Worm (Caenorhabditis elegans): Measurements from ENCODE around the gene M02B7.7.
A peak's percentile ranks its signal among the peaks of the same experiment; 100 is the strongest.

M02B7.7 gene

DNA sequence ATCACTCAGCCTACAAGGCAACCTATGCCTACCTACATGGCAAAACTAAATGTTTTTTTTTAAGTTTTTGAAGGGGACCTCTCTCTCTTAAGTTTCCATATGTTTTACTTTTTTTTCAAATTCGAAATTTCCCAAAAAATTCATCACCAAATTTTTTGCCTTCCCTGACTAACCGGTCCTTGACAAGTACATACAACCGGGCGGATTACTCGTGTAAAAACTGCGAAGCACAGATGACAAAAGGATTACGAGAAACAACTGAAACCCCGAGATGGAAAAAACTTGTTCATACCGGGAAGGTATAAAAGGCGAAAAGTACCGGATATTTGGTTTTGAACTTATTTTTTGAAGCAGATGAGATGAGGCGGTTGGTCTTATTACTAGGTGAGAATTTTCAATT is 12.6 kb downstream of the M02B7.7 start, which contains the start of gene K09B3.1:
Gene K09B3.1 (plus strand): TSS at position 301 of the 400 bp plus-strand sequence.
- TF ChIP-seq cog-1 (tag; optimal IDR thresholded peaks at IDR 0.05) (no peak), ztf-23 (GFP tag; IDR thresholded peaks at IDR 0.05) (no peak), tab-1 (GFP tag; IDR thresholded peaks at IDR 0.05) (no peak), T22C8.4 (GFP tag; IDR thresholded peaks at IDR 0.05) (no peak), flt-1 (GFP tag; IDR thresholded peaks at IDR 0.05) (no peak), med-1 (GFP tag; optimal IDR thresholded peaks at IDR 0.05; ENCODE audit: insufficient read depth) (no peak), ztf-29 (GFP tag; IDR thresholded peaks at IDR 0.05) (no peak), ref-1 (GFP tag; conservative IDR thresholded peaks at IDR 0.05) (no peak), klf-2 (GFP tag; conservative IDR thresholded peaks at IDR 0.05) (no peak)

DNA sequence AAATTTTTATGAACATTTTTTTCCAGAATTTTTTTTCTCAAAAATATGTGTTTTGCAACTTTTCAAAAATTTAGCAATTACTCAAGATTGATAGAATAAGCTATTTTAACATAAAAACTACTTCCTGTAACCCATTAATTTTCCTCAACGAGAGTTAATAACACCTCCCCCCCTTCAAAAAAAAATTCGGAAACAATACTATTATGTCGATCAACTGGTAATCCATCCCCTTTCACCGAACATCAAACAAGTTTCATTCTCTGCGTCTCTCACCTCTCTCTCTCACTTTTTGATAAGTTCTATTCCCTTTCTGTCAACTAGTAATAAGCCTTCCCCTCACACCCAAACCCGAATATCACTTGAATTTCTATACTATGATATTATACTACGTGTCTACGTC is 23.1 kb downstream of the M02B7.7 start, which contains the start of gene glct-6:
Gene glct-6 (plus strand): TSS at position 301 of the 400 bp plus-strand sequence.
- TF ChIP-seq cog-1 (tag; optimal IDR thresholded peaks at IDR 0.05) (no peak), med-1 (GFP tag; optimal IDR thresholded peaks at IDR 0.05; ENCODE audit: insufficient read depth) (no peak), ztf-23 (GFP tag; IDR thresholded peaks at IDR 0.05) (no peak), tab-1 (GFP tag; IDR thresholded peaks at IDR 0.05) (no peak), flt-1 (GFP tag; IDR thresholded peaks at IDR 0.05) (no peak), T22C8.4 (GFP tag; IDR thresholded peaks at IDR 0.05) (no peak), ref-1 (GFP tag; conservative IDR thresholded peaks at IDR 0.05) (no peak), klf-2 (GFP tag; conservative IDR thresholded peaks at IDR 0.05) (no peak)

DNA sequence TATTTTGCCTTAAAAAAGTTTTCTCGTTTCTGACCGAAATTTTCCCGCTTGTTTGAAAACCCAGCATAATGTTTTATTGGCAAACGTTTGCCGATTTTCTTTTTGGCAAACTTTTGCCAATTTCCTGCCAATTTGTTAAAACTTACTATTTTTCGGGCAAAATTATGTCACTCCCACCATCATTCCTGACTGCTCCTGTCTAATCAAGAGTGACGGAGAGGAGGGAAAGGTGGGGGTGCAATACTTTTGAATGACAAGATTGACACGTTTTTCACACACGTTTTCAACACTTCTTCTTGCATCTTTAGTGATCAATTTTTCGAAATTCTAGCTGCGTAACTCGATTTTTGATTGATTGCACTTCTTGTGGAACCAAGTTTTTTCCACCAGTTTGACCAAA is 25.5 kb downstream of the M02B7.7 start:
- TF ChIP-seq tab-1 (GFP tag; IDR thresholded peaks at IDR 0.05) (no peak), med-1 (GFP tag; optimal IDR thresholded peaks at IDR 0.05; ENCODE audit: insufficient read depth) (no peak), klf-2 (GFP tag; conservative IDR thresholded peaks at IDR 0.05) (no peak), T22C8.4 (GFP tag; IDR thresholded peaks at IDR 0.05) (no peak), ztf-23 (GFP tag; IDR thresholded peaks at IDR 0.05) (no peak), cog-1 (tag; optimal IDR thresholded peaks at IDR 0.05) (no peak), flt-1 (GFP tag; IDR thresholded peaks at IDR 0.05) (no peak), ref-1 (GFP tag; conservative IDR thresholded peaks at IDR 0.05) (no peak), ztf-29 (GFP tag; IDR thresholded peaks at IDR 0.05) (no peak)

DNA sequence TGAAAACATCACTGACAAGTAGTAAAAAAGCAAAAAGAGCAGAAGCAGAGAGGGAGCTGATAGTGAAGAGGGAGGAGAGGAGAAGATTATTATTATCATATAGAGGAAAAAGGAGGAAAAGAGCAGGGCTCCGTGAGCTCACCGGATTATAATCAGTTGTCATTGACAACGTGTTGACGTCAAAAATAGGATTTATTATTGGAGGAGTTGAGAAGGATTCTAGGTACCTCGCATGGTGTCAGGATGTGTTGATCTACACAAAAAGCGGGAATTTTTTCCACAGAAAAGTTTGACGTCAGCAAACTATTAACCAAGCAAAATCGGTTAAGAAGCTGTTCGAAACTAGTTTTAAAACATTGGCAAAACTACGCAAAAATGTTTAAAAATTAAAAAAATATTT is 32.8 kb downstream of the M02B7.7 start:
- TF ChIP-seq ref-1 (GFP tag; conservative IDR thresholded peaks at IDR 0.05) (no peak), klf-2 (GFP tag; conservative IDR thresholded peaks at IDR 0.05) (no peak), ztf-29 (GFP tag; IDR thresholded peaks at IDR 0.05) (no peak), T22C8.4 (GFP tag; IDR thresholded peaks at IDR 0.05) (no peak), tab-1 (GFP tag; IDR thresholded peaks at IDR 0.05) (no peak), cog-1 (tag; optimal IDR thresholded peaks at IDR 0.05) (no peak), med-1 (GFP tag; optimal IDR thresholded peaks at IDR 0.05; ENCODE audit: insufficient read depth) (no peak), flt-1 (GFP tag; IDR thresholded peaks at IDR 0.05) (no peak), ztf-23 (GFP tag; IDR thresholded peaks at IDR 0.05) (no peak)

DNA sequence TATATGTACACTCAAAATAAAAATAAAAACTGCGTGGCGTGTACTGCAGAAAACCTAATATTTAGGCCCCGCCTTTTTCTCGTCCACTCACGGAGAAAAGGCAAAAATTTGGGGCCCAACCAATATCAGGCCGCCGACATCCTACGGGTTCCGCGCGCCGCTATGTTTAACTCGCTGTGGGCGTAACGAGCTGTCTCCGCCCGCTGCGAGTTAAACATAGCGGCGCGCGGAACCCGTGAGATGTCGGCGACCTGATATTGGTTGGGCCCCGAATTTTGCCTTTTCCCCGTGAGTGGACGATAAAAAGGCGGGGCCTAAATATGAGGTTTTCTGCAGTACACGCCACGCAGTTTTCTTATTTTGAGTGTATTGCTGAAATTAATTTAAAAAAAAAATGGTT is 35.8 kb downstream of the M02B7.7 start:
- 0 out of 2 replicates have a peak, but pooled peaks have one; percentile 8 for TF ChIP-seq flt-1 (GFP tag; IDR thresholded peaks at IDR 0.05)

DNA sequence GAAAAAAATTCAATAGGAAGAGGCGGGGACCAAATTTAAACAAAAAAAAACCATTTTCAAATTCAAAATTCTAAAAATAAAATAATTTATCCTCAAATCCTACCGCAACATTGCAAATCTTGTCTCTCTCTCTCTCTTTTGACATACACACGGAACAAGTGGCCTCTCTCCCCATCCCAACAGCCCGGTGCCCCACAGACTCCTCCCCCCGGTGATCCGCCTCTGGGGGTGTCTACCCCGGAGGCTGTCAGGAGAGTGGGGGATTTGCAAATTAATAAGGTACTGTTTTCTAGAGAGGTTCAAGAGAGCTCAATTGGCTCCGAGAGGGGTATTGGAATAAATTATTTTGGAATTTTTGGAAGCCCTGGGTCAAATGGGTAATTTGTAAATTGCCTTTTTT is 39.2 kb downstream of the M02B7.7 start:
- TF ChIP-seq ztf-29 (GFP tag; IDR thresholded peaks at IDR 0.05), result no peak
- no peak for TF ChIP-seq cog-1 (tag; optimal IDR thresholded peaks at IDR 0.05)
- no peak for TF ChIP-seq med-1 (GFP tag; optimal IDR thresholded peaks at IDR 0.05; ENCODE audit: insufficient read depth)
- no peak for TF ChIP-seq T22C8.4 (GFP tag; IDR thresholded peaks at IDR 0.05)
- no peak for TF ChIP-seq ztf-23 (GFP tag; IDR thresholded peaks at IDR 0.05)
- TF ChIP-seq ref-1 (GFP tag; conservative IDR thresholded peaks at IDR 0.05), result no peak
- TF ChIP-seq tab-1 (GFP tag; IDR thresholded peaks at IDR 0.05), result no peak
- TF ChIP-seq klf-2 (GFP tag; conservative IDR thresholded peaks at IDR 0.05), result no peak
- no peak for TF ChIP-seq flt-1 (GFP tag; IDR thresholded peaks at IDR 0.05)

DNA sequence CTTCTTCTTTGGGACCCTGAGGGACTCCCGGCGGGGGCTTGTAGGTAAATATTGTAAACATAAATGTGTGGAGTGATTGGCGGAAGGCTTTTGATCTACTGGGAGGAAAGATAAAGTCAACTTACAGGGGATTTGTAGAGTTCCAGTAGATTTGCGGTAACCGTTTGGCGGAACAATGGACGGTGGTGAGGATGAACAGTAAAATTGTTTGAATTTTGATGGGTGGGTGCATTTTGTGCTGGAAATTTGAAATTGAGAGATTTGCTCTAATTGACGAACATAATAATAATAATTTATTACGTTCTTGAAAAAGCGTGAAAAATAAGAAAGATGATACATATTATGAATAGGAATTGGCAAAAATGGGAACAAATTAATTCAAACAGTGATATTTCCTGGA is 40.4 kb downstream of the M02B7.7 start, which contains the start of gene vab-2:
Gene vab-2 (minus strand): TSS at position 238 of the 400 bp plus-strand sequence.
- TF ChIP-seq T22C8.4 (GFP tag; IDR thresholded peaks at IDR 0.05) (no peak), ref-1 (GFP tag; conservative IDR thresholded peaks at IDR 0.05) (no peak), tab-1 (GFP tag; IDR thresholded peaks at IDR 0.05) (no peak), flt-1 (GFP tag; IDR thresholded peaks at IDR 0.05) (no peak), cog-1 (tag; optimal IDR thresholded peaks at IDR 0.05) (no peak), ztf-29 (GFP tag; IDR thresholded peaks at IDR 0.05) (no peak), med-1 (GFP tag; optimal IDR thresholded peaks at IDR 0.05; ENCODE audit: insufficient read depth) (no peak), ztf-23 (GFP tag; IDR thresholded peaks at IDR 0.05) (no peak), klf-2 (GFP tag; conservative IDR thresholded peaks at IDR 0.05) (no peak)

DNA sequence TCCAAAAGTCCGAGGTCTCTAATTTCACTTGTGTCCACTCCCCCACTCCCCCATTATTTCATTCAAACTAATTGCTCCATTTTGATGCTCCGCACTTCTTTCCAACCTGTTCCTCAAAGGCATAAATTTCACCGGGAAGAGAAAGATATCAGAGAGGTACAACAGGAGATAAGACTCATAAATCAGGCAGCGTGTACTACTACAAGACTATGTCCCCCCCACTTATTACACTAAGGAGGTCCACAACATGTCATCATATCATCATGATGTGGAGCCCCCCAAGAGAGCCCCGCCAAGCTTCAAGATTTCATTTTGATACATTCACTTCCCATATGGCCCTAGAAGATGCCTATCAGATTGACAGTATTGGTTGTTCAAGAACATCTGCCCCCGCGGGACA is 41.5 kb downstream of the M02B7.7 start:
- no peak for TF ChIP-seq ztf-29 (GFP tag; IDR thresholded peaks at IDR 0.05)
- no peak for TF ChIP-seq flt-1 (GFP tag; IDR thresholded peaks at IDR 0.05)
- TF ChIP-seq cog-1 (tag; optimal IDR thresholded peaks at IDR 0.05), result no peak
- TF ChIP-seq T22C8.4 (GFP tag; IDR thresholded peaks at IDR 0.05), result no peak
- no peak for TF ChIP-seq ref-1 (GFP tag; conservative IDR thresholded peaks at IDR 0.05)
- TF ChIP-seq klf-2 (GFP tag; conservative IDR thresholded peaks at IDR 0.05), result no peak
- TF ChIP-seq med-1 (GFP tag; optimal IDR thresholded peaks at IDR 0.05; ENCODE audit: insufficient read depth), result no peak
- TF ChIP-seq ztf-23 (GFP tag; IDR thresholded peaks at IDR 0.05), result no peak
- no peak for TF ChIP-seq tab-1 (GFP tag; IDR thresholded peaks at IDR 0.05)

DNA sequence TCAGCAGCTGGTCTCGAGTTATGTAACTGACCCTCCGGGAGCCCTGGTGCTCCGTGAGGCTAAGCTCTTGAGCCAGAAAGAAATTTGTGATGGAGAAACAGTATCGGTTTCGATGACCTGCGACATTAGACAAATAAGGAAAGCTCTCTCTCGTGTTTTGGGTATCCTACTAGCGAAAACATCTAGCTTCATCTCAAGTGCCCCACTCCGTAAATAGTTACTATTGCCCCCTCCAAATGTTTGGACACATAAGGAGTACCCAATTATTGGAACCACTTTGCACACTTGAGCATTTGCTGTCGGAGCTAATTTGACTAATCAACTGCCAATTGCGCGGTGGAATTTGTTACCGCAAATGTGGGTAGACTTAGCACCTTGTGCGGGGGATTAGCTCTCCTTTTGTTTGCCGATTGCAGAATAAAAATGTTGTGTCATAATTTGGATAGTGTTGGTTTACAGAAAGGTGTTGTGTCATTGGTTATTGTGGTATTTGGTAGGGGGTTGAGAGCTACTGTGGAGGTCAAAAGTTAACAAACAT is 42.9 kb downstream of the M02B7.7 start:
- TF ChIP-seq T22C8.4 (GFP tag; IDR thresholded peaks at IDR 0.05), result no peak

DNA sequence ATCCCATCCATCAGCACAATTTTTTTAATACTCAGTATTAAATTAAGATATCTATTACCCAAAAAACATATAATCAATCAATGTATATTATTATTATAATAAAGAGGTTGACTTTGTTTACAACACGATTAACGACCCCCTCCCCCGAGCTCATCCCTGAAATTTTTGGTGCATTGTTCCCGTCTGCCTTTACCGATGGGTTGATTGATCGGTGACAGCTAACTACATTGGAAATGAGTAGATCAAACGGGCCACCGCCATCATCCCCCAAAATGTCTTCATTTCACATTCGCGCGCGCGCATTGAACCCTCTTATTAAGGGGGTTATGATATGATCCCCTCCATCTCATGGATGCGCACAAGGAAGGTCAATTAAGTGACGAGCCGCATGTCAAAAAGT is 47.2 kb downstream of the M02B7.7 start:
- no peak for TF ChIP-seq T22C8.4 (GFP tag; IDR thresholded peaks at IDR 0.05)
- no peak for TF ChIP-seq ztf-23 (GFP tag; IDR thresholded peaks at IDR 0.05)
- no peak for TF ChIP-seq med-1 (GFP tag; optimal IDR thresholded peaks at IDR 0.05; ENCODE audit: insufficient read depth)
- no peak for TF ChIP-seq tab-1 (GFP tag; IDR thresholded peaks at IDR 0.05)
- no peak for TF ChIP-seq flt-1 (GFP tag; IDR thresholded peaks at IDR 0.05)
- TF ChIP-seq ref-1 (GFP tag; conservative IDR thresholded peaks at IDR 0.05), result no peak
- TF ChIP-seq ztf-29 (GFP tag; IDR thresholded peaks at IDR 0.05), result no peak
- TF ChIP-seq cog-1 (tag; optimal IDR thresholded peaks at IDR 0.05), result no peak
- TF ChIP-seq klf-2 (GFP tag; conservative IDR thresholded peaks at IDR 0.05), result no peak
